Worm (Caenorhabditis elegans): ENCODE measurements around the gene phf-34.

ce11 chrX:9850258-9850657 lies 49.0 kb downstream of the phf-34 start, which contains the start of gene lec-8:
- no peak for TF ChIP-seq saeg-2 (GFP tag; IDR thresholded peaks at IDR 0.05)
- TF ChIP-seq dpl-1 (GFP tag; optimal IDR thresholded peaks at IDR 0.05), result no peak
- TF ChIP-seq nhr-11 (tag; optimal IDR thresholded peaks at IDR 0.05), result no peak
- TF ChIP-seq ztf-11 (tag; optimal IDR thresholded peaks at IDR 0.05), result no peak
- no peak for TF ChIP-seq nhr-6 (tag; optimal IDR thresholded peaks at IDR 0.05)
- TF ChIP-seq fkh-10 (GFP tag; optimal IDR thresholded peaks at IDR 0.05), result no peak
- TF ChIP-seq snpc-1.2 (GFP tag; IDR thresholded peaks at IDR 0.05), result no peak
- no peak for TF ChIP-seq vab-7 (GFP tag; IDR thresholded peaks at IDR 0.05)
- no peak for TF ChIP-seq nhr-76 (tag; optimal IDR thresholded peaks at IDR 0.05)
- no peak for TF ChIP-seq zag-1 (tag; optimal IDR thresholded peaks at IDR 0.05)
- no peak for TF ChIP-seq mep-1 (tag; optimal IDR thresholded peaks at IDR 0.05)

All from whole organism, L4 larva.